Worm (Caenorhabditis elegans) whole organism, L1 larva: ENCODE measurements around the gene col-170.

Experiments used
- aha-1 ChIP-seq: fragments of 150-350 bp; optimal IDR thresholded peaks from 2 replicates; lab custom pipeline; 2014; ENCODE audit warnings: missing biosample characterization, missing genetic modification characterization
- alr-1 ChIP-seq: fragments of 200-800 bp; sonication (Bioruptor generic); optimal IDR thresholded peaks from 2 replicates; lab custom pipeline; 2018; ENCODE audit warnings: borderline replicate concordance, mild to moderate bottlenecking, missing genetic modification characterization, missing compliant biosample characterization
- blmp-1 ChIP-seq: fragments of 150-350 bp; optimal IDR thresholded peaks from 2 replicates; lab custom pipeline; 2014; ENCODE audit warnings: missing biosample characterization, missing genetic modification characterization
- ceh-90 ChIP-seq: sonication (generic microtip); optimal IDR thresholded peaks from 2 replicates; lab custom pipeline; 2016; ENCODE audit warnings: missing genetic modification characterization, missing compliant biosample characterization
- dpl-1 ChIP-seq, 3 experiments: fragments of 150-350 bp in 2 of 3; sonication (generic microtip) in 1 of 3; optimal IDR thresholded peaks; 2 replicates each; lab custom pipeline; 2014 to 2017; ENCODE audit warnings: missing biosample characterization in 3 of 3, missing genetic modification characterization in 3 of 3, missing genetic modification reagents in 3 of 3
- egl-13 ChIP-seq: sonication (generic microtip); optimal IDR thresholded peaks from 2 replicates; lab custom pipeline; 2016; ENCODE audit warnings: missing genotype, missing genetic modification reagents, missing genetic modification characterization, missing compliant biosample characterization
- elt-2 ChIP-seq: sonication (generic microtip); optimal IDR thresholded peaks from 2 replicates; lab custom pipeline; 2016; ENCODE audit warnings: missing genetic modification characterization, mild to moderate bottlenecking, inconsistent platforms, missing compliant biosample characterization, missing genetic modification reagents
- elt-3 ChIP-seq, 6 experiments: fragments of 150-350 bp in 1 of 6; sonication (generic microtip); optimal IDR thresholded peaks; 2 replicates each; lab custom pipeline; 2017 to 2018; ENCODE audit warnings: missing biosample characterization in 6 of 6, missing genetic modification characterization in 6 of 6, inconsistent platforms in 1 of 6
- grh-1 ChIP-seq: fragments of 200-800 bp; sonication (Bioruptor generic); IDR thresholded peaks from 2 replicates; pipeline ENCODE4 v1.3.6; 2022; ENCODE audit warnings: missing genetic modification reagents, missing genetic modification characterization, missing compliant biosample characterization
- hpl-2 ChIP-seq: fragments of 150-350 bp; optimal IDR thresholded peaks from 2 replicates; lab custom pipeline; 2014; ENCODE audit warnings: missing biosample characterization, missing genetic modification reagents, missing genetic modification characterization
- irx-1 ChIP-seq: sonication (generic microtip); optimal IDR thresholded peaks from 2 replicates; lab custom pipeline; 2016; ENCODE audit warnings: missing genetic modification characterization, missing compliant biosample characterization
- isw-1 ChIP-seq: fragments of 200-800 bp; sonication (Bioruptor generic); IDR thresholded peaks from 2 replicates; pipeline ENCODE4 v1.3.6; 2022; ENCODE audit warnings: missing genetic modification characterization, missing compliant biosample characterization
- lin-14 ChIP-seq: fragments of 200-800 bp; sonication (Bioruptor generic); optimal IDR thresholded peaks from 2 replicates; lab custom pipeline; 2018; ENCODE audit warnings: mild to moderate bottlenecking, missing genetic modification characterization, moderate library complexity, missing compliant biosample characterization
- lin-35 ChIP-seq, 2 experiments: fragments of 150-350 bp; optimal IDR thresholded peaks; 2 replicates each; lab custom pipeline; 2014; ENCODE audit warnings: missing biosample characterization in 2 of 2, missing genetic modification characterization in 2 of 2, missing genetic modification reagents in 2 of 2
- mef-2 ChIP-seq: fragments of 150-350 bp; optimal IDR thresholded peaks from 2 replicates; lab custom pipeline; 2014; ENCODE audit warnings: missing biosample characterization, missing genetic modification characterization
- mep-1 ChIP-seq: fragments of 150-350 bp; optimal IDR thresholded peaks from 2 replicates; lab custom pipeline; 2014; ENCODE audit warnings: missing biosample characterization, missing genetic modification characterization
- nhr-19 ChIP-seq: fragments of 200-800 bp; sonication (Bioruptor generic); conservative IDR thresholded peaks from 2 replicates; pipeline ENCODE4 v1.3.6; 2022; ENCODE audit warnings: missing genetic modification characterization, missing compliant biosample characterization
- nhr-20 ChIP-seq: sonication (generic microtip); optimal IDR thresholded peaks from 2 replicates; lab custom pipeline; 2016; ENCODE audit warnings: mild to moderate bottlenecking, missing genetic modification characterization, missing compliant biosample characterization
- nhr-28 ChIP-seq: fragments of 150-350 bp; optimal IDR thresholded peaks from 2 replicates; lab custom pipeline; 2014; ENCODE audit warnings: missing biosample characterization, missing genetic modification characterization
- nhr-71 ChIP-seq: sonication (generic microtip); optimal IDR thresholded peaks from 2 replicates; lab custom pipeline; 2016; ENCODE audit warnings: mild to moderate bottlenecking, missing genetic modification characterization, moderate library complexity, missing compliant biosample characterization
- nhr-77 ChIP-seq: fragments of 150-350 bp; optimal IDR thresholded peaks from 2 replicates; lab custom pipeline; 2014; ENCODE audit warnings: missing biosample characterization, missing genetic modification characterization
- nhr-84 ChIP-seq: sonication (generic microtip); optimal IDR thresholded peaks from 2 replicates; lab custom pipeline; 2017; ENCODE audit warnings: missing biosample characterization, missing genetic modification characterization
- nhr-85 ChIP-seq: sonication (generic microtip); peaks from one replicate; lab custom pipeline; 2016; ENCODE audit warnings: missing genetic modification characterization, inconsistent platforms, missing compliant biosample characterization
- nhr-90 ChIP-seq: sonication (generic microtip); optimal IDR thresholded peaks from 2 replicates; lab custom pipeline; 2016; ENCODE audit warnings: mild to moderate bottlenecking, missing genetic modification characterization, missing compliant biosample characterization; ENCODE audit not compliant: poor library complexity
- pag-3 ChIP-seq: sonication (generic microtip); optimal IDR thresholded peaks from 2 replicates; lab custom pipeline; 2017; ENCODE audit warnings: missing genetic modification characterization, mild to moderate bottlenecking, missing compliant biosample characterization, antibody characterized with exemption, borderline replicate concordance; ENCODE audit not compliant: insufficient read depth
- snu-23 ChIP-seq: sonication (generic microtip); optimal IDR thresholded peaks from 2 replicates; lab custom pipeline; 2016; ENCODE audit warnings: missing genetic modification characterization, missing compliant biosample characterization
- sox-4 ChIP-seq: sonication (generic microtip); optimal IDR thresholded peaks from 2 replicates; lab custom pipeline; 2016; ENCODE audit warnings: missing genetic modification characterization, missing compliant biosample characterization
- sptf-1 ChIP-seq: fragments of 150-350 bp; optimal IDR thresholded peaks from 2 replicates; lab custom pipeline; 2014; ENCODE audit warnings: missing biosample characterization, missing genetic modification characterization
- swsn-7 ChIP-seq: sonication (generic microtip); optimal IDR thresholded peaks from 2 replicates; lab custom pipeline; 2016; ENCODE audit warnings: missing genetic modification characterization, missing compliant biosample characterization
- tbx-2 ChIP-seq: sonication (generic microtip); optimal IDR thresholded peaks from 2 replicates; lab custom pipeline; 2016; ENCODE audit warnings: missing genetic modification characterization, missing compliant biosample characterization
- tlp-1 ChIP-seq: fragments of 150-350 bp; optimal IDR thresholded peaks from 2 replicates; lab custom pipeline; 2014; ENCODE audit warnings: missing biosample characterization, missing genetic modification characterization
- unc-130 ChIP-seq: fragments of 150-350 bp; optimal IDR thresholded peaks from 2 replicates; lab custom pipeline; 2017; ENCODE audit warnings: missing biosample characterization, missing genetic modification characterization, inconsistent platforms
- unc-62 ChIP-seq: fragments of 150-350 bp; optimal IDR thresholded peaks from 2 replicates; lab custom pipeline; 2014; ENCODE audit warnings: missing biosample characterization, missing genetic modification reagents, missing genetic modification characterization
- unc-86 ChIP-seq: sonication (generic microtip); optimal IDR thresholded peaks from 2 replicates; lab custom pipeline; 2016; ENCODE audit warnings: missing genetic modification characterization, missing compliant biosample characterization
- unc-98 ChIP-seq: fragments of 200-800 bp; sonication (Bioruptor generic); IDR thresholded peaks from 2 replicates; pipeline ENCODE4 v1.3.6; 2022; ENCODE audit warnings: missing genetic modification characterization, missing compliant biosample characterization
- zag-1 ChIP-seq: fragments of 150-350 bp; optimal IDR thresholded peaks from 2 replicates; lab custom pipeline; 2014; ENCODE audit warnings: missing biosample characterization, missing genetic modification characterization
- zip-4 ChIP-seq: fragments of 200-800 bp; sonication (Bioruptor generic); optimal IDR thresholded peaks from 2 replicates; lab custom pipeline; 2018; ENCODE audit warnings: mild to moderate bottlenecking, missing genetic modification characterization, moderate library complexity, missing compliant biosample characterization

Gene col-170

ce11 chrX:6318803-6319202 lies 12.7 kb upstream of the col-170 start (continued):
- no peak for TF ChIP-seq sptf-1 (tag; lab: Kevin White, UChicago)
- TF ChIP-seq blmp-1: no peak
- no peak for TF ChIP-seq nhr-90 (tag; lab: Kevin White, UChicago)
- TF ChIP-seq swsn-7: no peak
- TF ChIP-seq unc-86 (tag; lab: Kevin White, UChicago): no peak
- peak; percentile 84 for TF ChIP-seq nhr-85 (tag; lab: Kevin White, UChicago)
- no peak for TF ChIP-seq alr-1 (tag; lab: Kevin White, UChicago)
- no peak for TF ChIP-seq isw-1 (GFP tag; lab: Robert Waterston, UW)
- no peak for TF ChIP-seq ceh-90
- peak; percentile 6 for TF ChIP-seq mep-1 (tag; lab: Kevin White, UChicago)
- TF ChIP-seq mef-2 (tag; lab: Kevin White, UChicago): no peak
- no peak for TF ChIP-seq egl-13 (tag; lab: Kevin White, UChicago)
- TF ChIP-seq unc-130 (tag; lab: Kevin White, UChicago): no peak
- TF ChIP-seq nhr-77: no peak
- TF ChIP-seq aha-1 (tag; lab: Kevin White, UChicago): no peak
- no peak for TF ChIP-seq snu-23 (GFP tag; lab: Kevin White, UChicago)
- TF ChIP-seq elt-2: no peak
- TF ChIP-seq nhr-20 (tag; lab: Kevin White, UChicago): no peak

- TF ChIP-seq hpl-2 (GFP tag; lab: Kevin White, UChicago): no peak
Observed at ce11 chrX:6319546-6319945, 12.0 kb upstream of the col-170 start, which contains the start of gene chtb-3. Gene chtb-3, minus strand, starts transcription at chrX:6319646.

ce11 chrX:6320887-6321286 lies 10.6 kb upstream of the col-170 start:
- TF ChIP-seq nhr-84 (tag; lab: Kevin White, UChicago) (no peak), unc-86 (tag; lab: Kevin White, UChicago) (no peak), grh-1 (GFP tag; lab: Robert Waterston, UW) (0 out of 2 replicates have a peak, but pooled peaks have one; percentile 38), zag-1 (no peak), nhr-71 (peak; percentile 32), nhr-85 (tag; lab: Kevin White, UChicago) (peak; percentile 92), sox-4 (tag; lab: Kevin White, UChicago) (no peak), dpl-1 (GFP tag; optimal IDR thresholded peaks at IDR 0.05; lab: Kevin White, UChicago) (no peak), pag-3 (tag; lab: Kevin White, UChicago) (peak; percentile 80), mep-1 (tag; lab: Kevin White, UChicago) (peak; percentile 53), irx-1 (tag; lab: Kevin White, UChicago) (peak; percentile 20), lin-35 (GFP tag; optimal IDR thresholded peaks at IDR 0.05; lab: Kevin White, UChicago) (no peak), nhr-19 (peak; percentile 29; the same call in 1 of the 2 replicates), nhr-20 (tag; lab: Kevin White, UChicago) (peak; percentile 59), unc-98 (GFP tag; lab: Robert Waterston, UW) (no peak), unc-130 (tag; lab: Kevin White, UChicago) (no peak), tbx-2 (tag; lab: Kevin White, UChicago) (peak; percentile 36), tlp-1 (tag; lab: Kevin White, UChicago) (no peak), lin-14 (GFP tag; lab: Kevin White, UChicago) (peak; percentile 91), blmp-1 (peak; percentile 77), elt-3 (tag; optimal IDR thresholded peaks at IDR 0.05; lab: Kevin White, UChicago) (peak in 4 of 6 experiments; percentile 11 to 58 (median 23)), snu-23 (GFP tag; lab: Kevin White, UChicago) (peak; percentile 52), unc-62 (no peak), nhr-90 (tag; lab: Kevin White, UChicago) (peak; percentile 40), isw-1 (GFP tag; lab: Robert Waterston, UW) (no peak), nhr-28 (tag; lab: Kevin White, UChicago) (no peak), zip-4 (no peak)
